Worm (Caenorhabditis elegans) whole organism, dauer: ENCODE data around the gene srh-133.

Source experiments
- unc-62 ChIP-seq: sonication (generic microtip); optimal IDR thresholded peaks from 2 replicates; lab custom pipeline; 2017; ENCODE audit warnings: missing biosample characterization, missing genetic modification reagents, missing genetic modification characterization

The srh-133 gene

ce11 chrV:17966747-17967146 is 47.3 kb downstream of the srh-133 start, which contains the start of gene gck-3:
TSS of gene gck-3 (minus strand) at chrV:17966847.
- no peak for TF ChIP-seq unc-62

DNA sequence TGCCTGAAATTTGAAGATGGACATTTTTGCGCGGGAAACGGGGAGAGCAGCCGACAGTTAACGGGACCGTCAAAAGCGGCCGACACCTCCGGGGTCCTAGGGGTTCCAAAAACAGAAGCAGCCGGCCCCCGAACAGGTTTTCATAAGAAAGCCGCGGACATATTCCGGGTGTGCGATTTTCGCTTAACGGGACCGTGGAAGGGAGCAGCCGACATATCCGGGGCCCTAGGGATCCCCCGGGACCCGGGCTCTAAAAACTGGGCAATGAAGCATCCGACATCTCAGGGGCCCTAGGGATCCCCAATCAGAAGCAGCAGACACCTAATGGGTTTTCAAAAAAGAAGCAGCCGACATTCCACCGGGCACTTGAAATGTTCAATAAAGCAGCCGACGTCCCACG is 51.5 kb downstream of the srh-133 start:
- no peak for TF ChIP-seq unc-62
